Fruit fly (Drosophila melanogaster) whole organism, pupa: ENCODE results near the gene polybromo.

ENCODE experiments used
- CG10348 ChIP-seq: fragments of 200-800 bp; sonication (Bioruptor generic); IDR thresholded peaks from 2 replicates; pipeline ENCODE4 v1.3.6; 2022; ENCODE audit warnings: missing biosample characterization, missing genetic modification characterization
- CG12605 ChIP-seq: fragments of 200-800 bp; sonication (Bioruptor generic); IDR thresholded peaks from 2 replicates; pipeline ENCODE4 v1.3.6; 2022; ENCODE audit warnings: missing biosample characterization, missing genetic modification characterization
- CG13204 ChIP-seq: fragments of 200-800 bp; sonication (Bioruptor generic); optimal IDR thresholded peaks from 2 replicates; lab custom pipeline; 2018; ENCODE audit warnings: missing biosample characterization, mild to moderate bottlenecking, missing genetic modification characterization, moderate library complexity
- CG14655 ChIP-seq: fragments of 200-800 bp; sonication (Bioruptor generic); optimal IDR thresholded peaks from 3 replicates; lab custom pipeline; 2017; ENCODE audit warnings: mild to moderate bottlenecking, missing biosample characterization, missing genetic modification reagents, missing genetic modification characterization
- CG15710 ChIP-seq: fragments of 200-800 bp; sonication (Bioruptor generic); optimal IDR thresholded peaks from 2 replicates; lab custom pipeline; 2018; ENCODE audit warnings: missing biosample characterization, mild to moderate bottlenecking, missing genetic modification characterization, moderate library complexity
- CG17806 ChIP-seq: fragments of 200-800 bp; sonication (Bioruptor generic); optimal IDR thresholded peaks from 2 replicates; lab custom pipeline; 2018; ENCODE audit warnings: missing biosample characterization, mild to moderate bottlenecking, missing genetic modification characterization, moderate library complexity
- CG32121 ChIP-seq: fragments of 200-800 bp; sonication (Bioruptor generic); IDR thresholded peaks from 2 replicates; pipeline ENCODE4 v1.3.6; 2022; ENCODE audit warnings: missing biosample characterization, missing genetic modification characterization
- CG34367 ChIP-seq: fragments of 200-800 bp; sonication (Bioruptor generic); optimal IDR thresholded peaks from 2 replicates; lab custom pipeline; 2018; ENCODE audit warnings: missing biosample characterization, mild to moderate bottlenecking, missing genetic modification characterization
- CG4496 ChIP-seq: fragments of 200-800 bp; sonication (Bioruptor generic); IDR thresholded peaks from 3 replicates; pipeline ENCODE4 v1.3.6; 2022; ENCODE audit warnings: missing biosample characterization, missing genetic modification characterization
- CG8159 ChIP-seq: fragments of 200-800 bp; sonication (Bioruptor generic); optimal IDR thresholded peaks from 3 replicates; lab custom pipeline; 2018; ENCODE audit warnings: missing biosample characterization, mild to moderate bottlenecking, missing genetic modification characterization, moderate library complexity
- CG8301 ChIP-seq: fragments of 200-800 bp; sonication (Bioruptor generic); optimal IDR thresholded peaks from 2 replicates; lab custom pipeline; 2018; ENCODE audit warnings: missing biosample characterization, mild to moderate bottlenecking, missing genetic modification characterization
- CG9948 ChIP-seq: fragments of 200-800 bp; sonication (Bioruptor generic); optimal IDR thresholded peaks from 2 replicates; lab custom pipeline; 2018; ENCODE audit warnings: missing biosample characterization, mild to moderate bottlenecking, missing genetic modification characterization, moderate library complexity
- D1 ChIP-seq: fragments of 200-800 bp; sonication (Bioruptor generic); optimal IDR thresholded peaks from 2 replicates; lab custom pipeline; 2018; ENCODE audit warnings: missing biosample characterization, mild to moderate bottlenecking, missing genetic modification characterization, moderate library complexity
- EcR ChIP-seq: fragments of 200-800 bp; sonication (Bioruptor generic); optimal IDR thresholded peaks from 3 replicates; lab custom pipeline; 2019; ENCODE audit warnings: missing biosample characterization, missing genetic modification characterization, mild to moderate bottlenecking, moderate library complexity, missing genetic modification reagents
- Ets98B ChIP-seq: fragments of 200-800 bp; sonication (Bioruptor generic); IDR thresholded peaks from 2 replicates; pipeline ENCODE4 v1.3.6; 2022; ENCODE audit warnings: missing biosample characterization, missing genetic modification characterization
- Pif1A ChIP-seq: fragments of 200-800 bp; sonication (Bioruptor generic); optimal IDR thresholded peaks from 3 replicates; lab custom pipeline; 2016; ENCODE audit warnings: missing biosample characterization, missing genetic modification characterization
- Pif1B ChIP-seq: fragments of 200-800 bp; sonication (Bioruptor generic); optimal IDR thresholded peaks from 3 replicates; lab custom pipeline; 2016; ENCODE audit warnings: missing biosample characterization, missing genetic modification characterization
- Snoo ChIP-seq: fragments of 200-800 bp; sonication (Bioruptor generic); optimal IDR thresholded peaks from 3 replicates; lab custom pipeline; 2017; ENCODE audit warnings: missing biosample characterization, mild to moderate bottlenecking, missing genetic modification characterization, inconsistent platforms
- fd96Ca ChIP-seq: fragments of 200-800 bp; sonication (Bioruptor generic); IDR thresholded peaks from 3 replicates; pipeline ENCODE4 v1.3.6; 2022; ENCODE audit warnings: missing biosample characterization, missing genetic modification characterization
- gl ChIP-seq: fragments of 200-800 bp; sonication (Bioruptor generic); optimal IDR thresholded peaks from 2 replicates; lab custom pipeline; 2018; ENCODE audit warnings: missing biosample characterization, mild to moderate bottlenecking, missing genetic modification characterization
- rn ChIP-seq: fragments of 200-800 bp; sonication (Bioruptor generic); IDR thresholded peaks from 2 replicates; pipeline ENCODE4 v1.3.6; 2022; ENCODE audit warnings: missing biosample characterization, missing genetic modification characterization

Gene polybromo

dm6 chr3R:24767667-24768340 is 37.3 kb downstream of the polybromo start:
- 0 out of 2 replicates have a peak, but pooled peaks have one; percentile 3 for TF ChIP-seq CG32121 (GFP tag; lab: Robert Waterston, UW)
- TF ChIP-seq CG8301 (tag; lab: Kevin White, UChicago): peak; percentile 48
- TF ChIP-seq gl: no peak
- no peak for TF ChIP-seq CG13204 (GFP tag; lab: Kevin White, UChicago)
- TF ChIP-seq CG12605 (GFP tag; lab: Robert Waterston, UW): no peak
- TF ChIP-seq CG9948 (tag; lab: Kevin White, UChicago): no peak
- TF ChIP-seq fd96Ca (GFP tag; lab: Robert Waterston, UW): 0 out of 3 replicates have a peak, but pooled peaks have one; percentile 27
- no peak for TF ChIP-seq CG10348 (GFP tag; lab: Robert Waterston, UW)
- TF ChIP-seq CG17806 (tag; lab: Kevin White, UChicago): no peak
- peak; percentile 67 for TF ChIP-seq Snoo (tag; lab: Kevin White, UChicago)
- no peak for TF ChIP-seq CG8159 (tag; lab: Kevin White, UChicago)
- no peak for TF ChIP-seq CG34367
- TF ChIP-seq Ets98B: no peak; the same call in none of the 2 replicates
- peak; percentile 42; the same call in 1 of the 3 replicates for TF ChIP-seq CG4496 (GFP tag; lab: Robert Waterston, UW)
- TF ChIP-seq Pif1B (GFP tag; lab: Kevin White, UChicago): no peak
- no peak for TF ChIP-seq Pif1A (GFP tag; lab: Kevin White, UChicago)
- TF ChIP-seq D1 (tag; lab: Kevin White, UChicago): no peak
- no peak for TF ChIP-seq rn
- TF ChIP-seq CG14655 (GFP tag; lab: Kevin White, UChicago): peak; percentile 62
- TF ChIP-seq EcR: no peak
- TF ChIP-seq CG15710 (tag; lab: Kevin White, UChicago): no peak

dm6 chr3R:24766684-24767083 is 38.4 kb downstream of the polybromo start:
- TF ChIP-seq fd96Ca (GFP tag; lab: Robert Waterston, UW) (peak; percentile 11; the same call in 1 of the 3 replicates), Ets98B (peak; percentile 20; the same call in 1 of the 2 replicates), CG4496 (GFP tag; lab: Robert Waterston, UW) (0 out of 3 replicates have a peak, but pooled peaks have one; percentile 38), CG32121 (GFP tag; lab: Robert Waterston, UW) (0 out of 2 replicates have a peak, but pooled peaks have one; percentile 15), Snoo (tag; lab: Kevin White, UChicago) (no peak)

- TF ChIP-seq Ets98B (no peak), CG10348 (GFP tag; lab: Robert Waterston, UW) (no peak), Snoo (tag; lab: Kevin White, UChicago) (no peak), CG14655 (GFP tag; lab: Kevin White, UChicago) (no peak), Pif1B (GFP tag; lab: Kevin White, UChicago) (no peak), CG13204 (GFP tag; lab: Kevin White, UChicago) (no peak), CG17806 (tag; lab: Kevin White, UChicago) (no peak), Pif1A (GFP tag; lab: Kevin White, UChicago) (no peak), CG32121 (GFP tag; lab: Robert Waterston, UW) (no peak), CG8159 (tag; lab: Kevin White, UChicago) (no peak), CG4496 (GFP tag; lab: Robert Waterston, UW) (no peak), D1 (tag; lab: Kevin White, UChicago) (no peak)
Observed at dm6 chr3R:24764971-24765370, 40.1 kb downstream of the polybromo start, which contains the start of gene AstA. Gene AstA (minus strand): TSS chr3R:24765071.

dm6 chr3R:24753561-24754027 is 51.5 kb downstream of the polybromo start, which contains the start of gene asp:
Gene asp (plus strand): TSS chr3R:24753849.
- no peak for TF ChIP-seq CG13204 (GFP tag; lab: Kevin White, UChicago)
- TF ChIP-seq EcR: no peak
